Worm (Caenorhabditis elegans) whole organism, young adult: ENCODE results near the gene nprl-2.

Experiments used
- B0336.3 ChIP-seq: fragments of 200-800 bp; sonication (Bioruptor generic); IDR thresholded peaks from 2 replicates; pipeline ENCODE4 v1.3.6; 2022; ENCODE audit warnings: missing genetic modification characterization, missing compliant biosample characterization
- C17E4.6 ChIP-seq: fragments of 200-800 bp; sonication (Bioruptor generic); IDR thresholded peaks from 2 replicates; pipeline ENCODE4 v1.3.6; 2022; ENCODE audit warnings: missing genetic modification reagents, missing genetic modification characterization, missing compliant biosample characterization
- F49E8.2 ChIP-seq: sonication (generic microtip); optimal IDR thresholded peaks from 3 replicates; lab custom pipeline; 2017; ENCODE audit warnings: missing genetic modification characterization, mild to moderate bottlenecking, missing compliant biosample characterization, antibody characterized with exemption, moderate library complexity; ENCODE audit not compliant: insufficient read depth
- K12H6.12 ChIP-seq: fragments of 200-800 bp; sonication (Bioruptor generic); optimal IDR thresholded peaks from 2 replicates; lab custom pipeline; 2018; ENCODE audit warnings: mild to moderate bottlenecking, missing genetic modification characterization, missing compliant biosample characterization
- atf-7 ChIP-seq: sonication (generic microtip); optimal IDR thresholded peaks from 2 replicates; lab custom pipeline; 2017; ENCODE audit warnings: mild to moderate bottlenecking, missing genetic modification characterization, missing compliant biosample characterization
- cebp-1 ChIP-seq, 2 experiments: fragments of 200-800 bp in 1 of 2; sonication (Bioruptor generic) in 1 of 2; sonication (generic microtip) in 1 of 2; IDR thresholded peaks in 1 of 2; optimal IDR thresholded peaks in 1 of 2; 2 replicates each; pipeline versions ENCODE4 v1.3.6 to Lab custom; 2017 to 2022; ENCODE audit warnings: missing compliant biosample characterization in 2 of 2, missing genetic modification characterization in 2 of 2, mild to moderate bottlenecking in 1 of 2, missing genetic modification reagents in 1 of 2, moderate library complexity in 1 of 2
- hmg-20 ChIP-seq: fragments of 200-800 bp; sonication (Bioruptor generic); IDR thresholded peaks from 2 replicates; pipeline ENCODE4 v1.3.6; 2022; ENCODE audit warnings: missing genetic modification reagents, missing genetic modification characterization, missing compliant biosample characterization
- pha-4 ChIP-seq: fragments of 150-350 bp; sonication (generic microtip); optimal IDR thresholded peaks from 2 replicates; lab custom pipeline; 2014; ENCODE audit warnings: missing biosample characterization, missing genetic modification reagents, missing genetic modification characterization
- repo-1 ChIP-seq: sonication (generic microtip); optimal IDR thresholded peaks from 2 replicates; lab custom pipeline; 2017; ENCODE audit warnings: mild to moderate bottlenecking, missing genetic modification characterization, missing compliant biosample characterization
- snpc-1.1 ChIP-seq: sonication (generic microtip); optimal IDR thresholded peaks from 2 replicates; lab custom pipeline; 2017; ENCODE audit warnings: missing genetic modification characterization, mild to moderate bottlenecking, missing compliant biosample characterization, antibody characterized with exemption, moderate library complexity, missing genotype, missing genetic modification reagents; ENCODE audit not compliant: insufficient read depth
- snpc-4 ChIP-seq, 5 experiments: fragments of 150-350 bp in 1 of 5; sonication (generic microtip) in 4 of 5; optimal IDR thresholded peaks; 2 replicates each; lab custom pipeline; 2014 to 2018; ENCODE audit warnings: missing genetic modification characterization in 5 of 5, missing biosample characterization in 3 of 5, antibody characterized with exemption in 2 of 5, mild to moderate bottlenecking in 2 of 5, missing compliant biosample characterization in 2 of 5, missing genotype in 2 of 5, moderate library complexity in 2 of 5, missing genetic modification reagents in 1 of 5
- ztf-3 ChIP-seq: fragments of 200-800 bp; sonication (Bioruptor generic); optimal IDR thresholded peaks from 2 replicates; lab custom pipeline; 2018; ENCODE audit warnings: mild to moderate bottlenecking, missing genetic modification characterization, missing compliant biosample characterization
- ztf-6 ChIP-seq: fragments of 200-800 bp; sonication (Bioruptor generic); IDR thresholded peaks from 2 replicates; pipeline ENCODE4 v1.3.6; 2022; ENCODE audit warnings: missing genetic modification reagents, missing genetic modification characterization, missing compliant biosample characterization

DNA sequence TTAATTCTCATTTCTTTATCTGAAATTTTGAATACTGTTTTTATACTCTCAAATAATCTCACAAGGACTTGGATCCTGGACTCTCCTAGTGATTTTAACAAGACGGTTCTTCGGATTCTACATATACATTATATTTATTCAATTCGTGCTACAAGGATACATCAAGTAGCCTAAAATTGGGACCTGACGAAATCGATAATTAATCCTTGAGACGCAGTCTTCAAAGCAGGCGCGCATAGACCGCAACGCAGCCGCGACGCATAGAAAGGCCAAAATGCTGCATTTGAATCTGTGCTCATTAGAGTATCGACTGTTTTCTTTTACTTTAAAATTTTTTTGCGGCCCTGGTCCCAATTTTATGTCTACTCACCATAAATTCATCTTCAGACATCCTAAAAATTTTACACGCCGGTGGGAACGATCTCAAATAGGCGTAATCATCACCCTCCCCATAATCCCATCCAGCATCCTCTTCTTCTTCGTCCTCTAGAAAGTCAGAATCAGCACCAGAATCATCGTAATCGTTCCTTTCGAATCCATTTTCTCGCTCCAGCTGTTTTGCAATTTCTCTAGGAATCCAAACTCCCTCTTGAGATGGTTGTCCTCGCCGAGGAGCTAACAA, 18.6 kb downstream of the nprl-2 start, which contains the start of gene cec-4:
- TF ChIP-seq atf-7 (tag; lab: Kevin White, UChicago), result no peak
- no peak for TF ChIP-seq K12H6.12 (tag; lab: Kevin White, UChicago)
- no peak for TF ChIP-seq ztf-6 (GFP tag; lab: Robert Waterston, UW)
- TF ChIP-seq cebp-1 (GFP tag; IDR thresholded peaks at IDR 0.05; lab: Robert Waterston, UW), result no peak
- TF ChIP-seq cebp-1 (tag; optimal IDR thresholded peaks at IDR 0.05; lab: Kevin White, UChicago), result no peak
- TF ChIP-seq ztf-3, result no peak
- TF ChIP-seq pha-4 (tag; lab: Kevin White, UChicago), result no peak
- TF ChIP-seq repo-1 (tag; lab: Kevin White, UChicago), result no peak
- no peak for TF ChIP-seq C17E4.6
- no peak for TF ChIP-seq hmg-20 (GFP tag; lab: Robert Waterston, UW)
- no peak for TF ChIP-seq B0336.3 (GFP tag; lab: Robert Waterston, UW)
- no peak for TF ChIP-seq snpc-1.1 (tag; lab: Kevin White, UChicago)
- TF ChIP-seq snpc-4 (GFP tag; optimal IDR thresholded peaks at IDR 0.05; lab: Kevin White, UChicago), result no peak
- no peak for TF ChIP-seq snpc-4 (tag; optimal IDR thresholded peaks at IDR 0.05; lab: Kevin White, UChicago)
- no peak for TF ChIP-seq F49E8.2 (tag; lab: Kevin White, UChicago)
